Worm (Caenorhabditis elegans) whole organism, young adult: Measurements from ENCODE around the gene B0284.3.
"Not testable (repeated sequence)": the region's sequence is repeated elsewhere in the genome, so short reads cannot be mapped to it uniquely, and the experiment has no call there.

ENCODE experiments used
- C06A6.2 ChIP-seq: fragments of 200-800 bp; sonication (Bioruptor generic); conservative IDR thresholded peaks from 2 replicates; pipeline ENCODE4 v1.3.6; 2022; ENCODE audit warnings: missing genetic modification characterization, missing compliant biosample characterization
- F23B12.7 ChIP-seq: sonication (generic microtip); optimal IDR thresholded peaks from 2 replicates; lab custom pipeline; 2017; ENCODE audit warnings: missing genetic modification characterization, mild to moderate bottlenecking, missing compliant biosample characterization, antibody characterized with exemption, moderate library complexity; ENCODE audit not compliant: insufficient read depth
- K11D2.4 ChIP-seq: fragments of 200-800 bp; sonication (Bioruptor generic); IDR thresholded peaks from 2 replicates; pipeline ENCODE4 v1.3.6; 2022; ENCODE audit warnings: missing genetic modification reagents, missing genetic modification characterization, missing compliant biosample characterization
- K12H6.12 ChIP-seq: fragments of 200-800 bp; sonication (Bioruptor generic); optimal IDR thresholded peaks from 2 replicates; lab custom pipeline; 2018; ENCODE audit warnings: mild to moderate bottlenecking, missing genetic modification characterization, missing compliant biosample characterization
- Y53G8AR.9 ChIP-seq: fragments of 200-800 bp; sonication (Bioruptor generic); conservative IDR thresholded peaks from 2 replicates; pipeline ENCODE4 v1.3.6; 2022; ENCODE audit warnings: missing genetic modification reagents, missing genetic modification characterization, missing compliant biosample characterization
- Y56A3A.18 ChIP-seq: fragments of 200-800 bp; sonication (Bioruptor generic); IDR thresholded peaks from 2 replicates; pipeline ENCODE4 v1.3.6; 2022; ENCODE audit warnings: missing genetic modification reagents, missing genetic modification characterization, missing compliant biosample characterization
- ZK185.1 ChIP-seq: sonication (generic microtip); optimal IDR thresholded peaks from 2 replicates; lab custom pipeline; 2016; ENCODE audit warnings: mild to moderate bottlenecking, missing genetic modification characterization, missing compliant biosample characterization; ENCODE audit not compliant: poor library complexity, severe bottlenecking
- cebp-2 ChIP-seq: fragments of 200-800 bp; sonication (Bioruptor generic); IDR thresholded peaks from 2 replicates; pipeline ENCODE4 v1.3.6; 2022; ENCODE audit warnings: missing genetic modification characterization, missing compliant biosample characterization
- chd-7 ChIP-seq: sonication (generic microtip); optimal IDR thresholded peaks from 2 replicates; lab custom pipeline; 2016; ENCODE audit warnings: mild to moderate bottlenecking, missing genetic modification characterization, moderate library complexity, missing compliant biosample characterization
- die-1 ChIP-seq: sonication (generic microtip); optimal IDR thresholded peaks from 2 replicates; lab custom pipeline; 2016; ENCODE audit warnings: missing genotype, mild to moderate bottlenecking, missing genetic modification characterization, missing compliant biosample characterization
- dox-1 ChIP-seq: fragments of 200-800 bp; sonication (Bioruptor generic); IDR thresholded peaks from 2 replicates; pipeline ENCODE4 v1.3.6; 2022; ENCODE audit warnings: missing genetic modification reagents, missing genetic modification characterization, missing compliant biosample characterization
- egl-44 ChIP-seq: fragments of 200-800 bp; sonication (Bioruptor generic); IDR thresholded peaks from 2 replicates; pipeline ENCODE4 v1.3.6; 2022; ENCODE audit warnings: missing genetic modification reagents, missing genetic modification characterization, missing compliant biosample characterization
- egrh-3 ChIP-seq: fragments of 200-800 bp; sonication (Bioruptor generic); IDR thresholded peaks from 2 replicates; pipeline ENCODE4 v1.3.6; 2022; ENCODE audit warnings: missing genetic modification reagents, missing genetic modification characterization, missing compliant biosample characterization
- ekl-4 ChIP-seq: fragments of 200-800 bp; sonication (Bioruptor generic); IDR thresholded peaks from 2 replicates; pipeline ENCODE4 v1.3.6; 2022; ENCODE audit warnings: missing genetic modification reagents, missing genetic modification characterization, missing compliant biosample characterization
- him-1 ChIP-seq: sonication (generic microtip); optimal IDR thresholded peaks from 2 replicates; lab custom pipeline; 2016; ENCODE audit warnings: missing genotype, missing genetic modification reagents, missing genetic modification characterization, missing compliant biosample characterization
- hmg-1.2 ChIP-seq: fragments of 200-800 bp; sonication (Bioruptor generic); IDR thresholded peaks from 2 replicates; pipeline ENCODE4 v1.3.6; 2022; ENCODE audit warnings: missing genetic modification reagents, missing genetic modification characterization, missing compliant biosample characterization
- hsf-1 ChIP-seq: fragments of 200-800 bp; sonication (Bioruptor generic); IDR thresholded peaks from 2 replicates; pipeline ENCODE4 v1.3.6; 2022; ENCODE audit warnings: missing genetic modification reagents, missing genetic modification characterization, missing compliant biosample characterization
- let-526 ChIP-seq: fragments of 200-800 bp; sonication (Bioruptor generic); IDR thresholded peaks from 2 replicates; pipeline ENCODE4 v1.3.6; 2022; ENCODE audit warnings: missing genetic modification reagents, missing genetic modification characterization, missing compliant biosample characterization
- let-607 ChIP-seq, 2 experiments: fragments of 200-800 bp in 1 of 2; sonication (Bioruptor generic) in 1 of 2; sonication (generic microtip) in 1 of 2; optimal IDR thresholded peaks; 2 replicates each; lab custom pipeline; 2016 to 2018; ENCODE audit warnings: mild to moderate bottlenecking in 2 of 2, missing compliant biosample characterization in 2 of 2, missing genetic modification characterization in 2 of 2, moderate library complexity in 2 of 2, missing genotype in 1 of 2
- lin-26 ChIP-seq: fragments of 200-800 bp; sonication (Bioruptor generic); IDR thresholded peaks from 2 replicates; pipeline ENCODE4 v1.3.6; 2022; ENCODE audit warnings: missing genetic modification reagents, missing genetic modification characterization, missing compliant biosample characterization
- lin-40 ChIP-seq: sonication (generic microtip); optimal IDR thresholded peaks from 2 replicates; lab custom pipeline; 2016; ENCODE audit warnings: missing genetic modification characterization, mild to moderate bottlenecking, missing compliant biosample characterization, missing genotype, missing genetic modification reagents
- lsl-1 ChIP-seq: fragments of 200-800 bp; sonication (Bioruptor generic); optimal IDR thresholded peaks from 2 replicates; lab custom pipeline; 2018; ENCODE audit warnings: mild to moderate bottlenecking, missing genetic modification characterization, moderate library complexity, missing compliant biosample characterization
- madf-3 ChIP-seq: fragments of 200-800 bp; sonication (Bioruptor generic); IDR thresholded peaks from 2 replicates; pipeline ENCODE4 v1.3.6; 2022; ENCODE audit warnings: missing genetic modification reagents, missing genetic modification characterization, missing compliant biosample characterization
- madf-6 ChIP-seq: fragments of 200-800 bp; sonication (Bioruptor generic); IDR thresholded peaks from 2 replicates; pipeline ENCODE4 v1.3.6; 2022; ENCODE audit warnings: missing genetic modification reagents, missing genetic modification characterization, missing compliant biosample characterization
- madf-8 ChIP-seq: fragments of 200-800 bp; sonication (Bioruptor generic); conservative IDR thresholded peaks from 2 replicates; pipeline ENCODE4 v1.3.6; 2022; ENCODE audit warnings: missing genetic modification reagents, missing genetic modification characterization, missing compliant biosample characterization
- mcd-1 ChIP-seq: fragments of 200-800 bp; sonication (Bioruptor generic); IDR thresholded peaks from 2 replicates; pipeline ENCODE4 v1.3.6; 2022; ENCODE audit warnings: missing genetic modification reagents, missing genetic modification characterization, missing compliant biosample characterization
- mel-28 ChIP-seq: sonication (generic microtip); optimal IDR thresholded peaks from 2 replicates; lab custom pipeline; 2016; ENCODE audit warnings: borderline replicate concordance, mild to moderate bottlenecking, missing genetic modification characterization, missing compliant biosample characterization
- nfyb-1 ChIP-seq: fragments of 200-800 bp; sonication (Bioruptor generic); IDR thresholded peaks from 2 replicates; pipeline ENCODE4 v1.3.6; 2022; ENCODE audit warnings: missing genetic modification reagents, missing genetic modification characterization, missing compliant biosample characterization
- nhr-80 ChIP-seq: sonication (generic microtip); optimal IDR thresholded peaks from 2 replicates; lab custom pipeline; 2016; ENCODE audit warnings: missing genetic modification characterization, missing compliant biosample characterization
- nhr-90 ChIP-seq: sonication (generic microtip); optimal IDR thresholded peaks from 2 replicates; lab custom pipeline; 2016; ENCODE audit warnings: missing genotype, mild to moderate bottlenecking, missing genetic modification characterization, missing compliant biosample characterization
- rcor-1 ChIP-seq: fragments of 200-800 bp; sonication (Bioruptor generic); IDR thresholded peaks from 2 replicates; pipeline ENCODE4 v1.3.6; 2022; ENCODE audit warnings: missing genetic modification reagents, missing genetic modification characterization, missing compliant biosample characterization
- rec-8 ChIP-seq, 2 experiments: sonication (generic microtip); optimal IDR thresholded peaks; 2 replicates each; lab custom pipeline; 2016; ENCODE audit warnings: mild to moderate bottlenecking in 2 of 2, missing genetic modification characterization in 2 of 2, missing genetic modification reagents in 2 of 2, missing genotype in 2 of 2, missing biosample characterization in 1 of 2, missing compliant biosample characterization in 1 of 2, moderate library complexity in 1 of 2
- repo-1 ChIP-seq: sonication (generic microtip); optimal IDR thresholded peaks from 2 replicates; lab custom pipeline; 2017; ENCODE audit warnings: mild to moderate bottlenecking, missing genetic modification characterization, missing compliant biosample characterization
- snpc-4 ChIP-seq, 5 experiments: fragments of 150-350 bp in 1 of 5; sonication (generic microtip) in 4 of 5; optimal IDR thresholded peaks; 2 replicates each; lab custom pipeline; 2014 to 2018; ENCODE audit warnings: missing genetic modification characterization in 5 of 5, missing biosample characterization in 3 of 5, antibody characterized with exemption in 2 of 5, mild to moderate bottlenecking in 2 of 5, missing compliant biosample characterization in 2 of 5, missing genotype in 2 of 5, moderate library complexity in 2 of 5, missing genetic modification reagents in 1 of 5
- ztf-18 ChIP-seq: sonication (generic microtip); optimal IDR thresholded peaks from 2 replicates; lab custom pipeline; 2016; ENCODE audit warnings: missing genotype, mild to moderate bottlenecking, missing genetic modification characterization, missing compliant biosample characterization
- ztf-25 ChIP-seq: fragments of 200-800 bp; sonication (Bioruptor generic); IDR thresholded peaks from 2 replicates; pipeline ENCODE4 v1.3.6; 2022; ENCODE audit warnings: missing genetic modification reagents, missing genetic modification characterization, missing compliant biosample characterization
- ztf-26 ChIP-seq: sonication (generic microtip); optimal IDR thresholded peaks from 2 replicates; lab custom pipeline; 2017; ENCODE audit warnings: missing genetic modification characterization, missing compliant biosample characterization

Gene B0284.3

DNA sequence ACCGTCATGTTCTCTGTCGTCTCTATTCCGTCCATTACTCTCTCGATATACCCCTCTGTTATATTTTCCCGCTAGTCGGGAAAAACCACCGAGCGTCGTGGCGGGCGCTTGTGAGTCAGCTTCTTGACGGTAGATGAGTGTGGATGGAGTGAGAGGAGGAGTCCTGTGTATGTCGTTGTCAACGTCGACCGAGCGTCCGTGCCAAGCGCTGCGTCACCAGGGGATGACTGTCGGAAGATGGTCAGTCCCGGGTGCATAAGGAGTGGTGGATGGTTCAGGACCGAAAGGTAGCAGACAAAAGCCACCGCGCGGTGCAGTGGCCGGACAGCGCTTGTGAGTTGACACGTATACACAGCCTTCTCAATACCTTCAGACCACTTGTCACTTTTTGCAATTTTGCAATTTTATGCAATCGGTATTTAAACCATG is 10.2 kb downstream of the B0284.3 start (continued):
- TF ChIP-seq rcor-1 (peak; percentile 85), let-607 (tag; optimal IDR thresholded peaks at IDR 0.05; lab: Kevin White, UChicago) (peak in 1 of 2 experiments; percentile 45), ekl-4 (peak; percentile 64; the same call in 1 of the 2 replicates), chd-7 (peak; percentile 35), hmg-1.2 (GFP tag; lab: Robert Waterston, UW) (peak; percentile 85), mel-28 (tag; lab: Kevin White, UChicago) (peak; percentile 33), mcd-1 (GFP tag; lab: Robert Waterston, UW) (peak; percentile 80), F23B12.7 (tag; lab: Kevin White, UChicago) (peak; percentile 47), ztf-25 (peak; percentile 48; the same call in 1 of the 2 replicates), madf-8 (peak; percentile 29; the same call in 1 of the 2 replicates), lsl-1 (GFP tag; lab: Kevin White, UChicago) (peak; percentile 30), Y56A3A.18 (peak; percentile 62; the same call in 1 of the 2 replicates), nhr-80 (tag; lab: Kevin White, UChicago) (peak; percentile 60), nhr-90 (tag; lab: Kevin White, UChicago) (peak; percentile 40), C06A6.2 (GFP tag; lab: Robert Waterston, UW) (peak; percentile 50; the same call in 1 of the 2 replicates), snpc-4 (tag; optimal IDR thresholded peaks at IDR 0.05; lab: Kevin White, UChicago) (peak in 2 of 4 experiments; percentile 44 to 65), him-1 (tag; lab: Kevin White, UChicago) (peak; percentile 6), egl-44 (GFP tag; lab: Robert Waterston, UW) (peak; percentile 76), lin-26 (GFP tag; lab: Robert Waterston, UW) (peak; percentile 86), dox-1 (GFP tag; lab: Robert Waterston, UW) (peak; percentile 94), rec-8 (tag; optimal IDR thresholded peaks at IDR 0.05; lab: Kevin White, UChicago) (peak in 1 of 2 experiments; percentile 32), ZK185.1 (tag; lab: Kevin White, UChicago) (peak; percentile 77), hsf-1 (GFP tag; lab: Robert Waterston, UW) (0 out of 2 replicates have a peak, but pooled peaks have one; percentile 59), lin-40 (tag; lab: Kevin White, UChicago) (peak; percentile 73), ztf-26 (tag; lab: Kevin White, UChicago) (peak; percentile 56), nfyb-1 (peak; percentile 84), ztf-18 (tag; lab: Kevin White, UChicago) (peak; percentile 65), cebp-2 (GFP tag; lab: Robert Waterston, UW) (0 out of 2 replicates have a peak, but pooled peaks have one; percentile 7), K11D2.4 (GFP tag; lab: Robert Waterston, UW) (peak; percentile 49; the same call in 1 of the 2 replicates), let-526 (GFP tag; lab: Robert Waterston, UW) (peak; percentile 4; the same call in 1 of the 2 replicates), K12H6.12 (peak; percentile 80), repo-1 (tag; lab: Kevin White, UChicago) (peak; percentile 74), Y53G8AR.9 (GFP tag; lab: Robert Waterston, UW) (0 out of 2 replicates have a peak, but pooled peaks have one; percentile 73), madf-6 (peak; percentile 72; the same call in 1 of the 2 replicates), egrh-3 (peak; percentile 78), die-1 (tag; lab: Kevin White, UChicago) (peak; percentile 39), madf-3 (GFP tag; lab: Robert Waterston, UW) (0 out of 2 replicates have a peak, but pooled peaks have one; percentile 42)
- TF ChIP-seq snpc-4 (GFP tag; optimal IDR thresholded peaks at IDR 0.05; lab: Kevin White, UChicago), result not testable (repeated sequence)
